Worm (Caenorhabditis elegans) whole organism, L4 larva: Measurements from ENCODE around the gene dyf-2.

Experiments
- F10B5.3 ChIP-seq: sonication (generic microtip); optimal IDR thresholded peaks from 2 replicates; lab custom pipeline; 2016; ENCODE audit warnings: mild to moderate bottlenecking, missing genetic modification characterization, missing compliant biosample characterization
- F37D6.2 ChIP-seq: sonication (generic microtip); optimal IDR thresholded peaks from 2 replicates; lab custom pipeline; 2016; ENCODE audit warnings: mild to moderate bottlenecking, missing genetic modification characterization, missing compliant biosample characterization
- T20F7.1 ChIP-seq: fragments of 200-800 bp; sonication (Bioruptor generic); optimal IDR thresholded peaks from 2 replicates; lab custom pipeline; 2018; ENCODE audit warnings: mild to moderate bottlenecking, missing genetic modification characterization, missing compliant biosample characterization
- Y75B8A.6 ChIP-seq: fragments of 200-800 bp; sonication (Bioruptor generic); IDR thresholded peaks from 2 replicates; pipeline ENCODE4 v1.3.6; 2022; ENCODE audit warnings: missing genetic modification reagents, missing genetic modification characterization, missing compliant biosample characterization
- aha-1 ChIP-seq: fragments of 150-350 bp; peaks from one replicate; lab custom pipeline; 2014; ENCODE audit warnings: missing biosample characterization, missing genetic modification characterization
- ama-1 ChIP-seq: fragments of 150-350 bp; optimal IDR thresholded peaks from 2 replicates; lab custom pipeline; 2014; ENCODE audit warnings: inconsistent platforms, mixed read lengths
- ceh-20 ChIP-seq: fragments of 200-800 bp; sonication (Bioruptor generic); IDR thresholded peaks from 2 replicates; pipeline ENCODE4 v1.3.6; 2022; ENCODE audit warnings: missing genetic modification reagents, missing genetic modification characterization, missing compliant biosample characterization
- ceh-32 ChIP-seq: sonication (generic microtip); optimal IDR thresholded peaks from 2 replicates; lab custom pipeline; 2016; ENCODE audit warnings: mild to moderate bottlenecking, missing genetic modification characterization, missing compliant biosample characterization; ENCODE audit not compliant: poor library complexity
- ceh-82 ChIP-seq: sonication (generic microtip); optimal IDR thresholded peaks from 2 replicates; lab custom pipeline; 2017; ENCODE audit warnings: missing biosample characterization, missing genetic modification characterization
- ctbp-1 ChIP-seq: fragments of 200-800 bp; sonication (Bioruptor generic); IDR thresholded peaks from 2 replicates; pipeline ENCODE4 v1.3.6; 2022; ENCODE audit warnings: missing genetic modification reagents, missing genetic modification characterization, missing compliant biosample characterization
- daf-16 ChIP-seq, 3 experiments: sonication (generic microtip); optimal IDR thresholded peaks; 2 replicates each; lab custom pipeline; 2016 to 2017; ENCODE audit warnings: missing genetic modification characterization in 3 of 3, missing genetic modification reagents in 3 of 3, mild to moderate bottlenecking in 2 of 3, missing compliant biosample characterization in 2 of 3, missing biosample characterization in 1 of 3, moderate library complexity in 1 of 3
- dmd-6 ChIP-seq: fragments of 200-800 bp; sonication (Bioruptor generic); IDR thresholded peaks from 2 replicates; pipeline ENCODE4 v1.3.6; 2022; ENCODE audit warnings: missing genetic modification reagents, missing genetic modification characterization, missing compliant biosample characterization
- dmd-9 ChIP-seq: fragments of 200-800 bp; sonication (Bioruptor generic); IDR thresholded peaks from 2 replicates; pipeline ENCODE4 v1.3.6; 2022; ENCODE audit warnings: missing genetic modification reagents, missing genetic modification characterization, missing compliant biosample characterization
- dpl-1 ChIP-seq: fragments of 150-350 bp; optimal IDR thresholded peaks from 2 replicates; lab custom pipeline; 2014; ENCODE audit warnings: missing biosample characterization, missing genetic modification reagents, missing genetic modification characterization
- dve-1 ChIP-seq: sonication (generic microtip); optimal IDR thresholded peaks from 2 replicates; lab custom pipeline; 2017; ENCODE audit warnings: antibody characterized with exemption, mild to moderate bottlenecking, missing genetic modification characterization, missing compliant biosample characterization; ENCODE audit not compliant: insufficient read depth
- egl-43 ChIP-seq: fragments of 200-800 bp; sonication (Bioruptor generic); IDR thresholded peaks from 2 replicates; pipeline ENCODE4 v1.3.6; 2022; ENCODE audit warnings: missing genetic modification reagents, missing genetic modification characterization, missing compliant biosample characterization
- fkh-10 ChIP-seq: fragments of 150-350 bp; optimal IDR thresholded peaks from 2 replicates; lab custom pipeline; 2014; ENCODE audit warnings: missing biosample characterization, missing genetic modification reagents, missing genetic modification characterization
- hif-1 ChIP-seq, 2 experiments: sonication (generic microtip); optimal IDR thresholded peaks; 2 replicates each; lab custom pipeline; 2016 to 2017; ENCODE audit warnings: missing compliant biosample characterization in 2 of 2, missing genetic modification characterization in 2 of 2, missing genetic modification reagents in 2 of 2, missing genotype in 2 of 2, mild to moderate bottlenecking in 1 of 2
- hlh-11 ChIP-seq: fragments of 200-800 bp; sonication (Bioruptor generic); optimal IDR thresholded peaks from 2 replicates; lab custom pipeline; 2018; ENCODE audit warnings: mild to moderate bottlenecking, missing genetic modification characterization, missing compliant biosample characterization
- hlh-30 ChIP-seq: sonication (generic microtip); optimal IDR thresholded peaks from 2 replicates; lab custom pipeline; 2017; ENCODE audit warnings: antibody characterized with exemption, mild to moderate bottlenecking, missing genetic modification characterization, missing compliant biosample characterization; ENCODE audit not compliant: insufficient read depth
- hmg-1.1 ChIP-seq: fragments of 200-800 bp; sonication (Bioruptor generic); IDR thresholded peaks from 2 replicates; pipeline ENCODE4 v1.3.6; 2022; ENCODE audit warnings: missing genetic modification reagents, missing genetic modification characterization, missing compliant biosample characterization
- lim-7 ChIP-seq: fragments of 200-800 bp; sonication (Bioruptor generic); IDR thresholded peaks from 2 replicates; pipeline ENCODE4 v1.3.6; 2022; ENCODE audit warnings: missing genetic modification characterization, missing compliant biosample characterization
- lin-29 ChIP-seq: fragments of 200-800 bp; sonication (Bioruptor generic); IDR thresholded peaks from 2 replicates; pipeline ENCODE4 v1.3.6; 2022; ENCODE audit warnings: missing genetic modification reagents, missing genetic modification characterization, missing compliant biosample characterization
- lin-38 ChIP-seq: fragments of 200-800 bp; sonication (Bioruptor generic); IDR thresholded peaks from 2 replicates; pipeline ENCODE4 v1.3.6; 2022; ENCODE audit warnings: missing genetic modification reagents, missing genetic modification characterization, missing compliant biosample characterization
- lsy-2 ChIP-seq, 2 experiments: fragments of 150-350 bp in 1 of 2; sonication (generic microtip) in 1 of 2; optimal IDR thresholded peaks; 2 replicates each; lab custom pipeline; 2014 to 2017; ENCODE audit warnings: missing biosample characterization in 2 of 2, missing genetic modification characterization in 2 of 2
- madf-9 ChIP-seq: fragments of 200-800 bp; sonication (Bioruptor generic); conservative IDR thresholded peaks from 2 replicates; pipeline ENCODE4 v1.3.6; 2022; ENCODE audit warnings: missing genetic modification reagents, missing genetic modification characterization, missing compliant biosample characterization
- mdl-1 ChIP-seq, 2 experiments: fragments of 150-350 bp in 1 of 2; sonication (generic microtip) in 1 of 2; optimal IDR thresholded peaks; 2 replicates each; lab custom pipeline; 2014 to 2017; ENCODE audit warnings: missing biosample characterization in 2 of 2, missing genetic modification characterization in 2 of 2
- mep-1 ChIP-seq: fragments of 150-350 bp; sonication (generic microtip); optimal IDR thresholded peaks from 3 replicates; lab custom pipeline; 2014; ENCODE audit warnings: missing biosample characterization, missing genetic modification characterization
- mes-2 ChIP-seq: sonication (generic microtip); optimal IDR thresholded peaks from 2 replicates; lab custom pipeline; 2016; ENCODE audit warnings: missing genotype, mild to moderate bottlenecking, missing genetic modification characterization, missing compliant biosample characterization; ENCODE audit not compliant: poor library complexity, severe bottlenecking
- nhr-102 ChIP-seq: sonication (generic microtip); optimal IDR thresholded peaks from 2 replicates; lab custom pipeline; 2016; ENCODE audit warnings: mild to moderate bottlenecking, missing genetic modification characterization, moderate library complexity, missing compliant biosample characterization
- nhr-6 ChIP-seq: fragments of 150-350 bp; optimal IDR thresholded peaks from 2 replicates; lab custom pipeline; 2014; ENCODE audit warnings: missing biosample characterization, missing genetic modification characterization
- nhr-76 ChIP-seq: fragments of 150-350 bp; optimal IDR thresholded peaks from 2 replicates; lab custom pipeline; 2014; ENCODE audit warnings: missing biosample characterization, missing genetic modification characterization
- nhr-77 ChIP-seq: fragments of 150-350 bp; optimal IDR thresholded peaks from 2 replicates; lab custom pipeline; 2014; ENCODE audit warnings: missing biosample characterization, missing genetic modification characterization
- pha-4 ChIP-seq, 2 experiments: fragments of 150-350 bp in 1 of 2; fragments of 200-800 bp in 1 of 2; sonication (Bioruptor generic) in 1 of 2; IDR thresholded peaks in 1 of 2; optimal IDR thresholded peaks in 1 of 2; 2 replicates each; pipeline versions ENCODE4 v1.3.6 to Lab custom; 2014 to 2022; ENCODE audit warnings: missing genetic modification characterization in 2 of 2, missing genetic modification reagents in 2 of 2, missing biosample characterization in 1 of 2, missing compliant biosample characterization in 1 of 2
- php-3 ChIP-seq: fragments of 200-800 bp; sonication (Bioruptor generic); IDR thresholded peaks from 2 replicates; pipeline ENCODE4 v1.3.6; 2022; ENCODE audit warnings: missing genetic modification reagents, missing genetic modification characterization, missing compliant biosample characterization
- pqm-1 ChIP-seq: sonication (generic microtip); optimal IDR thresholded peaks from 2 replicates; lab custom pipeline; 2017; ENCODE audit warnings: missing biosample characterization, missing genetic modification characterization
- rbr-2 ChIP-seq: sonication (generic microtip); optimal IDR thresholded peaks from 2 replicates; lab custom pipeline; 2016; ENCODE audit warnings: missing genotype, missing genetic modification characterization, missing compliant biosample characterization
- saeg-2 ChIP-seq: fragments of 200-800 bp; sonication (Bioruptor generic); IDR thresholded peaks from 2 replicates; pipeline ENCODE4 v1.3.6; 2022; ENCODE audit warnings: missing genetic modification reagents, missing genetic modification characterization, missing compliant biosample characterization
- set-16 ChIP-seq: fragments of 200-800 bp; sonication (Bioruptor generic); IDR thresholded peaks from 2 replicates; pipeline ENCODE4 v1.3.6; 2022; ENCODE audit warnings: missing genetic modification reagents, missing genetic modification characterization, missing compliant biosample characterization
- snpc-1.2 ChIP-seq: fragments of 200-800 bp; sonication (Bioruptor generic); IDR thresholded peaks from 2 replicates; pipeline ENCODE4 v1.3.6; 2022; ENCODE audit warnings: missing genetic modification reagents, missing genetic modification characterization, missing compliant biosample characterization
- spr-1 ChIP-seq: sonication (generic microtip); optimal IDR thresholded peaks from 2 replicates; lab custom pipeline; 2016; ENCODE audit warnings: mild to moderate bottlenecking, missing genetic modification characterization, missing compliant biosample characterization
- unc-130 ChIP-seq: sonication (generic microtip); optimal IDR thresholded peaks from 2 replicates; lab custom pipeline; 2016; ENCODE audit warnings: missing genetic modification reagents, missing genetic modification characterization, missing compliant biosample characterization
- ztf-7 ChIP-seq: fragments of 150-350 bp; optimal IDR thresholded peaks from 2 replicates; lab custom pipeline; 2014; ENCODE audit warnings: missing biosample characterization, missing genetic modification characterization

dyf-2 gene

ce11 chrIII:13697822-13698221, 11.6 kb upstream of the dyf-2 start:
- TF ChIP-seq egl-43 (GFP tag; lab: Robert Waterston, UW), result peak; percentile 40; the same call in 1 of the 2 replicates
- TF ChIP-seq nhr-76 (tag; lab: Kevin White, UChicago), result no peak
- TF ChIP-seq snpc-1.2, result no peak
- no peak for TF ChIP-seq php-3 (GFP tag; lab: Robert Waterston, UW)
- no peak for TF ChIP-seq F37D6.2 (tag; lab: Kevin White, UChicago)
- TF ChIP-seq Y75B8A.6 (GFP tag; lab: Robert Waterston, UW), result no peak
- peak; percentile 5 for TF ChIP-seq rbr-2 (tag; lab: Kevin White, UChicago)
- 0 out of 2 replicates have a peak, but pooled peaks have one; percentile 11 for TF ChIP-seq ctbp-1 (GFP tag; lab: Robert Waterston, UW)
- peak; percentile 60 for TF ChIP-seq hmg-1.1
- TF ChIP-seq set-16, result peak; percentile 75
- TF ChIP-seq mdl-1 (tag; optimal IDR thresholded peaks at IDR 0.05; lab: Kevin White, UChicago), result peak in 1 of 2 experiments; percentile 29
- peak; percentile 43 for TF ChIP-seq mep-1 (tag; lab: Kevin White, UChicago)
- no peak for TF ChIP-seq mes-2 (tag; lab: Kevin White, UChicago)
- peak in 1 of 2 experiments; percentile 2 for TF ChIP-seq daf-16 (GFP tag; optimal IDR thresholded peaks at IDR 0.05; lab: Kevin White, UChicago)
- TF ChIP-seq daf-16 (tag; optimal IDR thresholded peaks at IDR 0.05; lab: Kevin White, UChicago), result no peak
- no peak for TF ChIP-seq lsy-2 (tag; optimal IDR thresholded peaks at IDR 0.05; lab: Kevin White, UChicago)
- peak; percentile 8 for TF ChIP-seq fkh-10 (GFP tag; lab: Kevin White, UChicago)
- TF ChIP-seq dmd-9 (GFP tag; lab: Robert Waterston, UW), result no peak
- TF ChIP-seq hlh-30 (tag; lab: Kevin White, UChicago), result peak; percentile 41

ce11 chrIII:13695588-13695987, 9.3 kb upstream of the dyf-2 start:
- no peak for TF ChIP-seq lim-7 (GFP tag; lab: Robert Waterston, UW)
- peak; percentile 44 for TF ChIP-seq aha-1 (tag; lab: Kevin White, UChicago)

- TF ChIP-seq nhr-76 (tag; lab: Kevin White, UChicago), result no peak
- TF ChIP-seq ceh-82 (tag; lab: Kevin White, UChicago), result no peak
- 0 out of 2 replicates have a peak, but pooled peaks have one; percentile 18 for TF ChIP-seq ceh-20 (GFP tag; lab: Robert Waterston, UW)
- TF ChIP-seq mep-1 (tag; lab: Kevin White, UChicago), result peak; percentile 47
- TF ChIP-seq dve-1 (tag; lab: Kevin White, UChicago), result peak; percentile 95
- TF ChIP-seq madf-9 (GFP tag; lab: Robert Waterston, UW), result no peak
- TF ChIP-seq hmg-1.1, result peak; percentile 35; the same call in 1 of the 2 replicates
- no peak for TF ChIP-seq F10B5.3
- TF ChIP-seq ama-1 (lab: Kevin White, UChicago), result peak; percentile 12
- peak; percentile 61 for TF ChIP-seq nhr-6 (tag; lab: Kevin White, UChicago)
- no peak for TF ChIP-seq lin-29 (GFP tag; lab: Robert Waterston, UW)
- TF ChIP-seq nhr-102 (tag; lab: Kevin White, UChicago), result peak; percentile 28
- TF ChIP-seq snpc-1.2, result no peak
- TF ChIP-seq spr-1, result peak; percentile 37
- 0 out of 2 replicates have a peak, but pooled peaks have one; percentile 40 for TF ChIP-seq pha-4 (GFP tag; IDR thresholded peaks at IDR 0.05; lab: Robert Waterston, UW)
- TF ChIP-seq pha-4 (tag; optimal IDR thresholded peaks at IDR 0.05; lab: Kevin White, UChicago), result peak; percentile 36
- peak; percentile 15 for TF ChIP-seq rbr-2 (tag; lab: Kevin White, UChicago)
- no peak for TF ChIP-seq ztf-7 (tag; lab: Kevin White, UChicago)
- TF ChIP-seq T20F7.1 (GFP tag; lab: Kevin White, UChicago), result peak; percentile 62
- TF ChIP-seq mes-2 (tag; lab: Kevin White, UChicago), result peak; percentile 55
- peak in 1 of 2 experiments; percentile 76 for TF ChIP-seq mdl-1 (tag; optimal IDR thresholded peaks at IDR 0.05; lab: Kevin White, UChicago)
- TF ChIP-seq hlh-11, result peak; percentile 90
- peak; percentile 82 for TF ChIP-seq nhr-77
- no peak for TF ChIP-seq ctbp-1 (GFP tag; lab: Robert Waterston, UW)
- TF ChIP-seq pqm-1 (tag; lab: Kevin White, UChicago), result peak; percentile 48
- TF ChIP-seq daf-16 (GFP tag; optimal IDR thresholded peaks at IDR 0.05; lab: Kevin White, UChicago), result no peak
- TF ChIP-seq daf-16 (tag; optimal IDR thresholded peaks at IDR 0.05; lab: Kevin White, UChicago), result peak; percentile 92
- peak; percentile 20 for TF ChIP-seq unc-130 (GFP tag; lab: Kevin White, UChicago)
- TF ChIP-seq php-3 (GFP tag; lab: Robert Waterston, UW), result 0 out of 2 replicates have a peak, but pooled peaks have one; percentile 45
- TF ChIP-seq hif-1 (tag; optimal IDR thresholded peaks at IDR 0.05; lab: Kevin White, UChicago), result peak in 1 of 2 experiments; percentile 9
- peak; percentile 46 for TF ChIP-seq lin-38 (GFP tag; lab: Robert Waterston, UW)
- no peak for TF ChIP-seq lim-7 (GFP tag; lab: Robert Waterston, UW)
- TF ChIP-seq dmd-6, result peak; percentile 69
- TF ChIP-seq ceh-32, result no peak
- TF ChIP-seq saeg-2 (GFP tag; lab: Robert Waterston, UW), result no peak
- TF ChIP-seq dpl-1 (GFP tag; lab: Kevin White, UChicago), result peak; percentile 10
These were observed 7.8 kb upstream of the dyf-2 start for ce11 chrIII:13694048-13694447.
